Worm (Caenorhabditis elegans): ENCODE measurements around the gene fln-2.

fln-2 gene

DNA sequence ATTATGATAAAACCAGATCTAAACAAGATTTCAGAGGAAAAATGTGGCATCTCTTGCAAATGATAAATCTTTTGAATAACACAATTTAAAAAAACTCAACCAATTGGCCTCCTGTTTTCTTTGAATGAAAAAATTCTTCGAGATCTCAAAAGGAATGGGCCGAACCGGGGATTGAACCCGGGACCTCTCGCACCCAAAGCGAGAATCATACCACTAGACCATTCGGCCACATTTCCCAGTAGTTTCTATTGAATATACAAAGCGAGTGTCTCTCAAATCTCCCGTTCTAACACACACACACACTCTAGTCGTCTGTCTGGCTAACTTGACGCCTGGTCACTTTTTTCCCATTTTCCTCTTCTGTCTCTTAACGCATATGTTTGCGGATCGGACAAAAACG, 70.1 kb downstream of the fln-2 start (continued):
- TF ChIP-seq hlh-12 (tag; optimal IDR thresholded peaks at IDR 0.05) (no peak), nfya-2 (GFP tag; IDR thresholded peaks at IDR 0.05) (no peak), ceh-91 (GFP tag; IDR thresholded peaks at IDR 0.05) (no peak), attf-3 (GFP tag; conservative IDR thresholded peaks at IDR 0.05) (peak; percentile 44), dpff-1 (tag; optimal IDR thresholded peaks at IDR 0.05) (no peak), lin-35 (GFP tag; optimal IDR thresholded peaks at IDR 0.05) (peak in 2 of 3 experiments; percentile 38 to 71), K11D2.4 (GFP tag; IDR thresholded peaks at IDR 0.05) (peak; percentile 78), ztf-6 (GFP tag; IDR thresholded peaks at IDR 0.05) (peak; percentile 53; the same call in 1 of the 2 replicates), F10E7.11 (tag; optimal IDR thresholded peaks at IDR 0.05) (peak; percentile 39), chd-7 (tag; optimal IDR thresholded peaks at IDR 0.05) (no peak), madf-3 (GFP tag; IDR thresholded peaks at IDR 0.05) (0 out of 2 replicates have a peak, but pooled peaks have one; percentile 46), hmg-1.2 (GFP tag; IDR thresholded peaks at IDR 0.05) (peak; percentile 84), him-1 (tag; optimal IDR thresholded peaks at IDR 0.05) (peak; percentile 88), mxl-1 (tag; optimal IDR thresholded peaks at IDR 0.05) (peak; percentile 47), lag-1 (GFP tag; IDR thresholded peaks at IDR 0.05) (no peak), snpc-1.1 (tag; optimal IDR thresholded peaks at IDR 0.05; ENCODE audit: insufficient read depth) (no peak), egrh-3 (GFP tag; IDR thresholded peaks at IDR 0.05) (no peak), Y95B8A.8 (GFP tag; IDR thresholded peaks at IDR 0.05) (no peak), tbp1 (GFP tag; optimal IDR thresholded peaks at IDR 0.05) (peak; percentile 94), die-1 (tag; optimal IDR thresholded peaks at IDR 0.05) (peak; percentile 86), ceh-79 (tag; optimal IDR thresholded peaks at IDR 0.05) (peak; percentile 54), cebp-2 (GFP tag; IDR thresholded peaks at IDR 0.05) (no peak), repo-1 (tag; optimal IDR thresholded peaks at IDR 0.05) (no peak), nhr-27 (tag; optimal IDR thresholded peaks at IDR 0.05) (peak; percentile 34), sptf-2 (GFP tag; optimal IDR thresholded peaks at IDR 0.05) (no peak), hsf-1 (GFP tag; IDR thresholded peaks at IDR 0.05) (no peak), aptf-3 (GFP tag; IDR thresholded peaks at IDR 0.05) (no peak; the same call in 1 of the 2 replicates), sdz-38 (tag; optimal IDR thresholded peaks at IDR 0.05) (no peak), dox-1 (GFP tag; IDR thresholded peaks at IDR 0.05) (no peak; the same call in 1 of the 2 replicates), ZK185.1 (tag; optimal IDR thresholded peaks at IDR 0.05; ENCODE audit: poor library complexity, severe bottlenecking) (peak; percentile 95)

ce11 chrX:9472170-9472569, 74.7 kb downstream of the fln-2 start, which contains the start of gene gap-2:
TSS of gene gap-2 (plus strand) at chrX:9472470.
- TF ChIP-seq attf-5 (GFP tag; optimal IDR thresholded peaks at IDR 0.05), result no peak
- no peak for TF ChIP-seq C06A6.2 (GFP tag; conservative IDR thresholded peaks at IDR 0.05)
- TF ChIP-seq dox-1 (GFP tag; IDR thresholded peaks at IDR 0.05), result no peak
- no peak for TF ChIP-seq snpc-4 (GFP tag; optimal IDR thresholded peaks at IDR 0.05)
- no peak for TF ChIP-seq snpc-4 (tag; optimal IDR thresholded peaks at IDR 0.05)
- TF ChIP-seq F10E7.11 (tag; optimal IDR thresholded peaks at IDR 0.05), result no peak
- no peak for TF ChIP-seq zfh-2 (GFP tag; conservative IDR thresholded peaks at IDR 0.05)
- no peak for TF ChIP-seq atf-7 (tag; optimal IDR thresholded peaks at IDR 0.05)
- TF ChIP-seq F57A8.1 (GFP tag; optimal IDR thresholded peaks at IDR 0.05), result no peak
- TF ChIP-seq tbx-9 (tag; optimal IDR thresholded peaks at IDR 0.05; ENCODE audit: borderline replicate concordance), result no peak
- no peak for TF ChIP-seq him-1 (tag; optimal IDR thresholded peaks at IDR 0.05)
- no peak for TF ChIP-seq ets-4 (GFP tag; optimal IDR thresholded peaks at IDR 0.05)
- no peak for TF ChIP-seq Y56A3A.18 (GFP tag; IDR thresholded peaks at IDR 0.05)
- TF ChIP-seq madf-3 (GFP tag; IDR thresholded peaks at IDR 0.05), result no peak

Data from whole organism, young adult.